Fruit fly (Drosophila melanogaster): ENCODE measurements around the gene rdhB.

rdhB gene

DNA sequence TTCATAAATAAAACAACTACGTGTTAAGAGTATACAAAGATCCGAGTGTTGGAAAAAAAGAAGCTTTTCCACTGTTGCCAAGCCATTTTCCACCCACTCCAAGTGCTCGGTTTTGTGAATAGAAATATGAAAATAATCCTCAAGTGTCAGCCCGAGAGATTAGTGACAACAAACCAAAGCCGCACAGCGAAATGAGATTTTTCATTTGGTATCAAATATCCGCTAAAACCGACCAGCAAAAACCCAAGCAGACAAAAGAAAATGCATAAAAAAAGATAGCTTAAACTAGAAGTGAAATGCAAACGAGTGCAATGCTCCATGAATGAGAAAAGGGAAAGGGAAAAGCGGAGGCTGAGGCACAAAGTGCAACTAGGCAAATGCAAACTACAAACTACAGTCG, at the start of gene rdhB:
Gene rdhB, plus strand, starts transcription at position 301 of the 400 bp plus-strand sequence.
- no peak for TF ChIP-seq CTCF (optimal IDR thresholded peaks at IDR 0.05)
- no peak for TF ChIP-seq CG8478 (optimal IDR thresholded peaks at IDR 0.05)

dm6 chr3R:22323994-22324393, 27.5 kb upstream of the rdhB start, which contains the start of gene CG34377:
CG34377 (minus strand) TSS chr3R:22324094.
- no peak for TF ChIP-seq CTCF (optimal IDR thresholded peaks at IDR 0.05)
- no peak for TF ChIP-seq CG8478 (optimal IDR thresholded peaks at IDR 0.05)

dm6 chr3R:22324736-22325135, 26.8 kb upstream of the rdhB start:
- TF ChIP-seq CTCF (optimal IDR thresholded peaks at IDR 0.05) (no peak), CG8478 (optimal IDR thresholded peaks at IDR 0.05) (no peak)

DNA sequence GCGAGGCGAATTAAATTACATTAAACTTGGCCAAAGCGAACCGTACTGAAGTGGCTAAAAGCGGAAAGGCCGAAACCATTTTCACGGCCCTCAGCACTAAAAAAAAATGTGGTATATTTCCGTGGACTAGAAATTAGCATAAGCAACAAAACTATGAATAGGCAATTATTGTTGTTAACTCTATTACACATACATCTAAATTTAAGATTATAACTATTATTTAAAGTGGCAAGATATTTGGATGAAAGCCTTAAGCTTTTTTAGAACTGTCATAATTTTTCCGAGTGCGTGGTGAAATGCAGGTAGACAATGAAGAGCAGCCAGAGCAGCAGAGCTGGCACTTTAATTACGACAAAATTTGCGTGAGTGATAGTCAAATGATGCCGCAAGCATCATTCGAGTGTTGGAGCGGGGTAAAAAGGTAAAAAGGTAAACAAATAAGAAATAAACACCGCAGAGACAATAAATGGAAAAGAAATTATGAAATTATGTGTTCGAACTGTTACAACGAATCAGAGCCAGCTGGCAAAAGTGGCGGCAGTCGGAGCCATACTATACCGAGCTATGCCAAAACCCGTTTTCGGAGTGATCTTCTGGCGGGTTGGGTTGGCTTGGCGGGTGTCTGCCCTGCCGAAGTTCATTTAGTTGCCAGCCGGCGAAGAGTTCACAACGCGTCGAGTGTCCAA, 22.7 kb upstream of the rdhB start, which contains the start of gene CG7080:
Gene CG7080, plus strand, starts transcription at position 636 of the 686 bp plus-strand sequence.
- TF ChIP-seq CG8478 (optimal IDR thresholded peaks at IDR 0.05) (no peak), CTCF (optimal IDR thresholded peaks at IDR 0.05) (no peak)

- no peak for TF ChIP-seq CG8478 (optimal IDR thresholded peaks at IDR 0.05)
- no peak for TF ChIP-seq CTCF (optimal IDR thresholded peaks at IDR 0.05)
These were observed 20.9 kb upstream of the rdhB start, which contains the start of gene CG33721 for dm6 chr3R:22330512-22331119. CG33721 (plus strand) TSS chr3R:22331069.

dm6 chr3R:22331691-22332090, 19.8 kb upstream of the rdhB start, which contains the start of gene CG13862:
CG13862 (plus strand) TSS chr3R:22331991.
- TF ChIP-seq CTCF (optimal IDR thresholded peaks at IDR 0.05), result no peak
- TF ChIP-seq CG8478 (optimal IDR thresholded peaks at IDR 0.05), result no peak

- TF ChIP-seq CTCF (optimal IDR thresholded peaks at IDR 0.05) (no peak), CG8478 (optimal IDR thresholded peaks at IDR 0.05) (no peak)
These were observed 17.4 kb upstream of the rdhB start, which contains the start of gene CG5391 for dm6 chr3R:22334050-22334449. CG5391 (minus strand) TSS chr3R:22334150.

DNA sequence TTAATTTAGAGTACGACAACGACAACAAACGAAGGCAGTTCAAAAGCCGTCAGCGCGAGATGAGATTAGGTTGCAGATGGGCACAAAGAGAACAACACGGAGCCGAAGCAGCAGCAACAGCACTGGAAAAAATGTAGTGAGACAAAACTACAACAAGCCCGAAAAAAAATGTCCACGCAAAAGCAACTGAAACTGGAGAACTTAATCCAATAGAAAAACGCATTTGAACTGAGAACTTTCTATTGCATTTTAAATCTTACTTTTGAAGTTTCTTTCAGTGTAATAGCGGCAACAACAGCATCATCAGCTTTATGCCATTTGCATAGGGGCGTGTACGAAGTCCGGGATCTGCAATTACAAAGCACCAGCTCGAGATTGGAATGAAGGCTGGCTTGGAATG, 12.0 kb upstream of the rdhB start:
- no peak for TF ChIP-seq CG8478 (optimal IDR thresholded peaks at IDR 0.05)

DNA sequence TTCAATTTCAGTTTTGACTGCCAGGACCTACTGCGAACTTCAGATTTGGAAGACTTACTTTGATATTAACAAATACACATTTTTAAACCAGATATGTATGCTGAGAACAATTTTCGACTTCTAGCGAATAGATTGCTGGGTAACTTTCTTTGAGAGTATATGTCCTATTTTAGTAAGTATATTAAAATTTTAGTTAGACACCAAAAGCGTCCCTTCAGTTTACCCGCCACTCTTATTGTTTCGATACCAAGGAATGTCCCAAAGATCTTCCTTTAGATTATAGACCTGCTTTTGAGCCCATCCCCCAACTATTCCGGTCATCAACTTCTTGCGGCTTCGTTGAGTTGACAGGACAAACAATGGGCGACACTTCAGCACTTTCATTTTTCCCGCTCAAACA, 11.3 kb upstream of the rdhB start, which contains the start of gene CG5388:
Gene CG5388, minus strand, starts transcription at position 101 of the 400 bp plus-strand sequence.
- no peak for TF ChIP-seq CTCF (optimal IDR thresholded peaks at IDR 0.05)
- TF ChIP-seq CG8478 (optimal IDR thresholded peaks at IDR 0.05), result no peak

DNA sequence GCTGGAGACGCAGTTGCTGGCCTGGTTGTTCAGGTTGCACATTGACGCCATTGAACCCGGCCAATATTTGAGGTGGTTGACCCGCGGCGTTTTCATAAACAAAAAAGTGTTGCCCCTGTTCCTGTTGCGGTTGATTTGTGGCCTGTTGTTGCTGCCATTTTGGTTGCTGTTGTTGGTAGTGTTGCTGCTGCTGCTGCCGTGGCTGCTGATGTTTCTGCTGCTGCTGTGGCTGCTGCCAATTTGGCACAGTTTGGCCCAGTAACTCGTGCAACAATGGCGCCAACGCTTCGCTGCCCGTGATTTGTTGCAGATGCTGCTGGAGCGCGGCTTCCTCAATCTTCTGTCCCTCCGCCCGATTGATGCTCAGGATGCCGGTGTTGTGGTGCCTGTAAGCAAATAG, 9.8 kb upstream of the rdhB start:
- TF ChIP-seq CG8478 (optimal IDR thresholded peaks at IDR 0.05), result no peak
- no peak for TF ChIP-seq CTCF (optimal IDR thresholded peaks at IDR 0.05)

DNA sequence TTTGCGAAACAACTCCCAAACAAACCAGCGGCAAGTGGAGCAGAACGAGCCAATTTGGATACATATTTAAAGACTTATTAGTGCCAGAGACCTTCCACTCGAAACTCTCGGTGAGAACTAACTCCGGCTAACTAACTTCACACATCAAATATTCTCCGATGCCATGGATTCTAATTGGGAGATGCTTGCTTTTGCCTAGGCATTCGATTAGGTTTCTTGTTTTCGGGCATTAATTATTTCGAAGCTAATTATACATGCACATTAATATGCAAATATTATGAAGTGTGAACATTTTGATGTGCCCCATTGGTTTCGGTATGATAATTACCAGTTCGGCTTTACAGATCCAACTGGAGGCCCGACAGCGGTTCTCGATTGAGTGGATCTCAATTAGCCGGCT, 9.3 kb upstream of the rdhB start, which contains the start of gene CG5386:
Gene CG5386, minus strand, starts transcription at position 101 of the 400 bp plus-strand sequence.
- TF ChIP-seq CTCF (optimal IDR thresholded peaks at IDR 0.05) (no peak), CG8478 (optimal IDR thresholded peaks at IDR 0.05) (no peak)

DNA sequence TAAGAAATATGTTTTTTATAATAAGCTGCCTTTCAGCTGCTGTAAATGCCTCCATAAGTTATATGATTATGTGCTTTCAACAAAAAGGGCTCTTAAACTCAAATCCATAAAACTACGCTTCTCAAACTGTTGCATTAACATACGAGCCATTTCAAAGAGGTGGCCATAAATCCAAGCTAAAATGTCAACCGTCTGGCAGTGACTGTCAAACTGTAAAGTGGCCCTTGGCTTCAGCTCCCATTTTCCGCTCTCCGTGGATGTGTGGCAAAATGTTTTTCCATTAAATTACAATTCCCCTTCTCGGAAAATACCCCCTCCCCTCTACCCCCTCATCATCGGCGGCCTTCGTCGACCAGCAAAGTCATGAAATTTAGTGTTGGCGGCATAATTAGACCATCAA, 8.8 kb upstream of the rdhB start:
- no peak for TF ChIP-seq CG8478 (optimal IDR thresholded peaks at IDR 0.05)
- TF ChIP-seq CTCF (optimal IDR thresholded peaks at IDR 0.05), result no peak

DNA sequence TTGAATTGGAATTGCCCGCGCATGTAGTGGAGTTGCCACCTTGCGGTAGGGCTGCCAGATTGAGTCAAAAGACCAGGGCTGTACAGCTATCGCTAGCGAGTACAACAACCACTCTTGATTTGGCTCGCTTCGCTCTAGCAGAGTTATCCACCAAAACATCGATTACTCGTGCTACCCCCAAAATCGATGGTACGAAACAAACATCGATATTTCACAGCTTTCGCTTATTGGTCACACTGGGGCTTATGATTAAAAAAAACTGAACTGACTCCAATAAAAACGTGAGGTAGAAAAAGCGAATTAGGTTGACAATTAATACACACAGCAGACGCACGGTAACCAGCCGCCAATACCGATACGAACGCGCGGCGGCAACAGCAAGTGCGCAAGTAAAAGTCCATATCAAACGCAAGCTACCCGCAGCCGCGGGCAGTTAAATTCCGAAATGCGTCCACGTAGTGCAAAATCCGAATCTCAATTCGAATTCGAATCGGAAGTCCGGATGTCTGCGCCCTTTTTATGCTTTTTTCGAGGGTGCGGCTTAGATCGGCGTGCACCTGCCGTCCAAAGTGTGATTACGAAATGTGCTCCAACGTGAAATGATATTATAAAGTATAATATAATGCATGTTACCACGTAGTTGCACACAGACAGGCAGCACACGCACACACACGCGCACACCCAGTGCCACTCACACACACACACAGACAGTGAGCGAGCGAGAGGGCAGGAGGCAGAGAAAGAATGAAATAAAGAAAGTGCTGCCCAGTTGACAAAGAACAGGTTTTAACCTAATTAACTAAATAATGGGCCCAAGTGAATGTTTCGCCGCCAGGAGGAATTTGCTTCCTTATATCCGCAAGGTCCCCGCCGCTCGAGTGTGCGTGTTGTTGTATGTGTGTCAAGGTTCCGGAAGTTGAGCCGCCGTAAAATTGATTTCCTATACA, 5.2 kb downstream of the rdhB start, which contains the start of gene Sar1:
Gene Sar1, plus strand, starts transcription at position 222 of the 947 bp plus-strand sequence.
- TF ChIP-seq CTCF (optimal IDR thresholded peaks at IDR 0.05), result peak; percentile 72 to 77
- no peak for TF ChIP-seq CG8478 (optimal IDR thresholded peaks at IDR 0.05)

DNA sequence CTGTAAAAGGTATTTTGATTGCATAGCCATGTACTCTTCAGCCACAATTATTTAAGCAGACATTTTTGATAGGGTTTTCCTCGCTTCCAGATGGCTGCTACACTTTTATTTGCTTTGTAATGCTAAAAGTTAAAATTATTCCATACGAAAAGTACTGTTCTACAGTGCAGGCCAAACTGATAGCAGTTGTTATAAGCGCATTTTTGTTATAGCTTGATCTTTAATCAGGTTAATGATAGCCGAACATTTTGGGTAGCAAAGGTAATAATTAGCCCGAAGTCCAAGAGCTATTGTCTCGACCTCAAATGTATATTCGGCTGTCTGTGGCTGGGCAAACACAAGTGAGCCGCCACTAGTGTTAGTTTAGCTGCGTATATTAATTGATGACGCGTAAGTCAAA, 6.4 kb downstream of the rdhB start:
- TF ChIP-seq CTCF (optimal IDR thresholded peaks at IDR 0.05), result no peak
- TF ChIP-seq CG8478 (optimal IDR thresholded peaks at IDR 0.05), result no peak

- no peak for TF ChIP-seq CG8478 (optimal IDR thresholded peaks at IDR 0.05)
- no peak for TF ChIP-seq CTCF (optimal IDR thresholded peaks at IDR 0.05)
These were observed 7.3 kb downstream of the rdhB start for dm6 chr3R:22358810-22359209.
